Worm (Caenorhabditis elegans) whole organism, mixed stage, embryonic: ENCODE results near the gene alh-3.

Source experiments
- sptf-1 ChIP-seq: sonication (generic microtip); optimal IDR thresholded peaks from 2 replicates; lab custom pipeline; 2017; ENCODE audit warnings: mild to moderate bottlenecking, missing genetic modification characterization, moderate library complexity, missing compliant biosample characterization
- tbx-8 ChIP-seq: fragments of 200-800 bp; sonication (Bioruptor generic); optimal IDR thresholded peaks from 2 replicates; lab custom pipeline; 2018; ENCODE audit warnings: mild to moderate bottlenecking, missing genetic modification characterization, moderate library complexity, missing compliant biosample characterization

The alh-3 gene

ce11 chrIV:11070895-11071294 lies 48.5 kb downstream of the alh-3 start:
- TF ChIP-seq sptf-1 (tag; lab: Kevin White, UChicago), result peak; percentile 80
- TF ChIP-seq tbx-8 (GFP tag; lab: Kevin White, UChicago), result peak; percentile 16
